Fruit fly (Drosophila melanogaster) S2 (cell line): ENCODE data around the gene CG42272.

Experiments used
- CG8478 ChIP-seq: fragments of >200 bp; optimal IDR thresholded peaks from 2 replicates; lab custom pipeline; 2018
- CTCF ChIP-seq, 2 experiments: fragments of >200 bp; optimal IDR thresholded peaks; 2 replicates each; lab custom pipeline; 2018

DNA sequence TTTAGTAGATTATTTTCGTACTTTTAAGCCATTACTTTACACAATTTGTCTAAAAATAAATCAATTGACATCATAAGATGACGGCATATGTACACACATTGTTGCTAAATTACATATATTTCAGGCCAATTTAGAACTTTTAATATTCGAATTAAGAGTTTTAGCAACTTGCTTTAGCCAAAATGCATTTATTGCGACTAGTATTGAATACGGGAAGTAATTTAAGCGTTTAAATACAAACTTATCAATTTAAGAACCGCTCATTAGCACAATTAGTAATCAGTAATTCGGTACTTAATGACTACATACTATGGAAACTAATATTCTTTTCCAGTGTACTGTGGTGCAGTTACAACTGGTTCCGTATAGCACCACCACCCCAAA, 6.4 kb downstream of the CG42272 start:
- TF ChIP-seq CTCF (optimal IDR thresholded peaks at IDR 0.05; lab: Kevin White, UChicago), result no peak
- TF ChIP-seq CG8478, result no peak
